Fruit fly (Drosophila melanogaster) whole organism, embryonic: ENCODE results near the gene Argp.

Source experiments
- CG15514 ChIP-seq: fragments of 200-800 bp; sonication (Bioruptor generic); optimal IDR thresholded peaks from 3 replicates; lab custom pipeline; 2017; ENCODE audit warnings: missing biosample characterization, missing genetic modification characterization, mild to moderate bottlenecking, moderate library complexity, missing genetic modification reagents
- CG34422 ChIP-seq: fragments of 200-800 bp; sonication (Bioruptor generic); IDR thresholded peaks from 3 replicates; pipeline ENCODE4 v1.3.6; 2022; ENCODE audit warnings: missing biosample characterization, missing genetic modification characterization
- Elba2 ChIP-seq: fragments of 200-800 bp; sonication (Bioruptor generic); optimal IDR thresholded peaks from 3 replicates; lab custom pipeline; 2016; ENCODE audit warnings: missing biosample characterization, missing genetic modification characterization
- ro ChIP-seq: fragments of 200-800 bp; sonication (Bioruptor generic); IDR thresholded peaks from 2 replicates; pipeline ENCODE4 v1.3.6; 2022; ENCODE audit warnings: missing biosample characterization, missing genetic modification characterization

- TF ChIP-seq ro (GFP tag; lab: Robert Waterston, UW): no peak
- TF ChIP-seq Elba2 (GFP tag; lab: Kevin White, UChicago): no peak
- TF ChIP-seq CG34422 (GFP tag; lab: Robert Waterston, UW): no peak
- TF ChIP-seq CG15514 (GFP tag; lab: Kevin White, UChicago): no peak
Observed at dm6 chr3R:13699350-13699749, 10.4 kb downstream of the Argp start.
